Fruit fly (Drosophila melanogaster) whole organism, adult: ENCODE measurements around the gene CG10874.

Experiments
- CG11617 ChIP-seq: fragments of 200-800 bp; sonication (Bioruptor generic); optimal IDR thresholded peaks from 2 replicates; lab custom pipeline; 2017; ENCODE audit warnings: mild to moderate bottlenecking, missing biosample characterization, missing genetic modification reagents, missing genetic modification characterization
- CG12768 ChIP-seq: fragments of 200-800 bp; sonication (Bioruptor generic); optimal IDR thresholded peaks from 2 replicates; lab custom pipeline; 2017; ENCODE audit warnings: missing biosample characterization, missing genetic modification characterization, mild to moderate bottlenecking, moderate library complexity, missing genetic modification reagents
- CG14711 ChIP-seq: fragments of 200-800 bp; sonication (Bioruptor generic); optimal IDR thresholded peaks from 2 replicates; lab custom pipeline; 2018; ENCODE audit warnings: missing biosample characterization, mild to moderate bottlenecking, missing genetic modification characterization, moderate library complexity
- CG1620 ChIP-seq: fragments of 200-800 bp; sonication (Bioruptor generic); optimal IDR thresholded peaks from 2 replicates; lab custom pipeline; 2016; ENCODE audit warnings: missing biosample characterization, missing genetic modification characterization
- CG33017 ChIP-seq: fragments of 200-800 bp; sonication (Bioruptor generic); optimal IDR thresholded peaks from 2 replicates; lab custom pipeline; 2018; ENCODE audit warnings: missing biosample characterization, mild to moderate bottlenecking, missing genetic modification characterization, moderate library complexity
- CG5204 ChIP-seq: fragments of 200-800 bp; sonication (Bioruptor generic); optimal IDR thresholded peaks from 2 replicates; lab custom pipeline; 2016; ENCODE audit warnings: missing biosample characterization, missing genetic modification characterization
- CG7045 ChIP-seq: fragments of 200-800 bp; sonication (Bioruptor generic); optimal IDR thresholded peaks from 2 replicates; lab custom pipeline; 2017; ENCODE audit warnings: missing biosample characterization, mild to moderate bottlenecking, missing genetic modification characterization
- CG7101 ChIP-seq: fragments of 200-800 bp; sonication (Bioruptor generic); optimal IDR thresholded peaks from 2 replicates; lab custom pipeline; 2018; ENCODE audit warnings: missing biosample characterization, mild to moderate bottlenecking, missing genetic modification characterization, moderate library complexity
- Clk ChIP-seq: fragments of 200-800 bp; sonication (Bioruptor generic); optimal IDR thresholded peaks from 2 replicates; lab custom pipeline; 2017; ENCODE audit warnings: missing biosample characterization, missing genetic modification characterization
- Crg-1 ChIP-seq: fragments of 200-800 bp; sonication (Bioruptor generic); optimal IDR thresholded peaks from 2 replicates; lab custom pipeline; 2016; ENCODE audit warnings: missing biosample characterization, missing genetic modification characterization
- Hr96 ChIP-seq: fragments of 200-800 bp; sonication (Bioruptor generic); optimal IDR thresholded peaks from 2 replicates; lab custom pipeline; 2016; ENCODE audit warnings: missing biosample characterization, missing genetic modification characterization
- Mnt ChIP-seq: fragments of 200-800 bp; sonication (Bioruptor generic); optimal IDR thresholded peaks from 2 replicates; lab custom pipeline; 2016; ENCODE audit warnings: missing biosample characterization, mild to moderate bottlenecking, missing genetic modification characterization
- bab1 ChIP-seq: fragments of 200-800 bp; sonication (Bioruptor generic); optimal IDR thresholded peaks from 3 replicates; lab custom pipeline; 2019; ENCODE audit warnings: missing biosample characterization, mild to moderate bottlenecking, missing genetic modification characterization, moderate library complexity
- cic ChIP-seq: fragments of 200-800 bp; sonication (Bioruptor generic); optimal IDR thresholded peaks from 2 replicates; lab custom pipeline; 2017; ENCODE audit warnings: missing biosample characterization, mild to moderate bottlenecking, missing genetic modification characterization, moderate library complexity
- cnc ChIP-seq, 2 experiments: fragments of >200 bp; optimal IDR thresholded peaks; 2 replicates each; lab custom pipeline; 2017
- kay ChIP-seq: fragments of 200-800 bp; sonication (Bioruptor generic); peaks from one replicate; lab custom pipeline; 2016; ENCODE audit warnings: missing biosample characterization, missing genetic modification characterization, borderline replicate concordance
- ovo ChIP-seq: fragments of 200-800 bp; sonication (Bioruptor generic); optimal IDR thresholded peaks from 2 replicates; lab custom pipeline; 2016; ENCODE audit warnings: missing biosample characterization, missing genetic modification characterization
- pad ChIP-seq: fragments of 200-800 bp; sonication (Bioruptor generic); optimal IDR thresholded peaks from 3 replicates; lab custom pipeline; 2017; ENCODE audit warnings: missing biosample characterization, missing genetic modification characterization, mild to moderate bottlenecking, moderate library complexity, missing genetic modification reagents
- tj ChIP-seq: fragments of 200-800 bp; sonication (Bioruptor generic); optimal IDR thresholded peaks from 3 replicates; lab custom pipeline; 2017; ENCODE audit warnings: missing biosample characterization, mild to moderate bottlenecking, missing genetic modification characterization, moderate library complexity
- toe ChIP-seq: fragments of 200-800 bp; sonication (Bioruptor generic); optimal IDR thresholded peaks from 2 replicates; lab custom pipeline; 2016; ENCODE audit warnings: missing biosample characterization, missing genetic modification characterization

The CG10874 gene

dm6 chr2L:2165864-2166263 lies 26.3 kb downstream of the CG10874 start:
- no peak for TF ChIP-seq CG33017
- peak; percentile 19 for TF ChIP-seq pad (GFP tag; lab: Kevin White, UChicago)
- TF ChIP-seq CG12768 (GFP tag; lab: Kevin White, UChicago), result peak; percentile 27
- peak; percentile 6 for TF ChIP-seq CG1620
- TF ChIP-seq Clk (GFP tag; lab: Kevin White, UChicago), result no peak
- no peak for TF ChIP-seq CG7045 (GFP tag; lab: Kevin White, UChicago)
- no peak for TF ChIP-seq ovo (GFP tag; lab: Kevin White, UChicago)
- peak; percentile 31 for TF ChIP-seq bab1 (GFP tag; lab: Kevin White, UChicago)
- peak; percentile 100 for TF ChIP-seq tj
- peak; percentile 26 for TF ChIP-seq CG14711 (tag; lab: Kevin White, UChicago)
- no peak for TF ChIP-seq kay (GFP tag; lab: Kevin White, UChicago)
- TF ChIP-seq toe (GFP tag; lab: Kevin White, UChicago), result peak; percentile 4
- no peak for TF ChIP-seq Crg-1 (GFP tag; lab: Kevin White, UChicago)
- TF ChIP-seq CG5204 (GFP tag; lab: Kevin White, UChicago), result no peak
- TF ChIP-seq CG11617 (GFP tag; lab: Kevin White, UChicago), result peak; percentile 56
- TF ChIP-seq CG7101 (tag; lab: Kevin White, UChicago), result peak; percentile 19
- no peak for TF ChIP-seq cnc (optimal IDR thresholded peaks at IDR 0.05; lab: Kevin White, UChicago)
- TF ChIP-seq Hr96, result no peak
- peak; percentile 69 for TF ChIP-seq Mnt
- TF ChIP-seq cic (GFP tag; lab: Kevin White, UChicago), result peak; percentile 51

DNA sequence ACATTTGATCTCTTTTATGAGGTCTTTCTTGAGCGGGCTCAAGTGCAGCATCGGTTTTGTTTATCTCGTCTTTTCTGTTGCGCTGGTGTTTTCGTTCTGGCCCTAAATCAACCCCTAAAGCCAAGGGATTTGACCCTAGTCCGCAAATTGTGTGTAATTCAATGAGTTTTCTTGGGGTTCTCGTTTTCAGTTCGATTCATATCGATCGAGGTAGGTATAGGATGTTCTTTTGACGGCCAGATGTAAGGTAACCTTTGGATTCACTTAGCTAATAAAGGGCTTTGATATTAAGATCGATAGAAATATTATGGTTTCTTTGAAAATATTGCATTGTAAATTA lies 27.0 kb downstream of the CG10874 start:
- TF ChIP-seq Mnt, result no peak
- TF ChIP-seq CG12768 (GFP tag; lab: Kevin White, UChicago), result no peak
- TF ChIP-seq cic (GFP tag; lab: Kevin White, UChicago), result no peak

DNA sequence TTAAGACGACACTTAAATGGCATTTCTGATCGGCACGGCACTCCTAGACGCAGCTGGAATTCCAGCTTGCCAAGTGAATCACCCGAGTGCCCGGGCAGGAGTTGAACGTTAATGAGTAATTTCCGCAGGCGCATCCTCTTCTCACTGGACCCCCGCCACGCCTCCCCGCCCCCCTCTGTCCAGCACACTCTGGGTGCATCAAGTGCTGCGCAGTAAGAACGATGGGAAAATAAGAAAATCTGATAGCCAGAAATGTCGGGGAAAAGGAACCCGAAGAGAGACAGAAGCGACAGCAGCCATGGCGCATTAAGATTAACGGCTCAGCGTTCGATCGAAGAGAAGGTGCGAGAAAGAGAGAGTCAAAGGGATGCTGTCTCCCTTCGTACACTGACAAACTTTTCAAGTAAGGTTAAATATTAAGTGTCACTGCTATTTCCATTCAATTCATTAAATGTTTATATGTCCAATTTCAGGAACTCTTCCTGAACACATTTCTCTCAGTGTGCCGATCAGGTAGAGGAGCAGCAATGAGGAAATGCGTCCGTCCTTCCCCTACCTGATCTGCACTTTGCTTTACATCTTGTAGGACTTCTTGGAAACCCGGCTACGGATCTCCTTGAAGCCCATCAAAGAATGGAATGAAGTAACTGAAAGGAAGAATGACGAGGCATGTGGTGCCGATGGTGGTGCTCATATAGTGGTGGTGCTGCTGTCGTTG lies 27.5 kb downstream of the CG10874 start:
- no peak for TF ChIP-seq CG14711 (tag; lab: Kevin White, UChicago)
- peak; percentile 3 for TF ChIP-seq pad (GFP tag; lab: Kevin White, UChicago)

DNA sequence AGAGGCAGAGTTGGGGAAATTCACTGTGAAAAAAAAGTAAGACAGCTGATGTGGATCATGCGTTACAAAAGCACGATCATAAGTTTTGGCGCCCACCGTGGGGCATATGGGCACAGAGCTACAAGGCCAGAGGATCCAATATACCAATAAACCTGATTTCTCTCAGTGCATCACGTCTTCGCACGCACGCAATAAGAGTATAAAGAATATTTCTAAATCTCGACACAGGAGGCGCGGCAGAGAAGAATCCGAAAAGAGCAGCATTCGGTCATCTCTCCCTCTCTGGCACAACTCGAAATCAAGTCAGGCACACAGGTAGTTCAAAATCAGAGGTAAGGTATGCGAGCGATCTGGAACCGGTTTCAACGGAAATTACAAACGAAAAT lies 28.6 kb downstream of the CG10874 start:
- TF ChIP-seq Hr96, result no peak
- TF ChIP-seq ovo (GFP tag; lab: Kevin White, UChicago), result no peak
- no peak for TF ChIP-seq toe (GFP tag; lab: Kevin White, UChicago)
- no peak for TF ChIP-seq bab1 (GFP tag; lab: Kevin White, UChicago)
- TF ChIP-seq CG11617 (GFP tag; lab: Kevin White, UChicago), result no peak
- no peak for TF ChIP-seq tj
- TF ChIP-seq pad (GFP tag; lab: Kevin White, UChicago), result no peak
- no peak for TF ChIP-seq kay (GFP tag; lab: Kevin White, UChicago)
- TF ChIP-seq CG12768 (GFP tag; lab: Kevin White, UChicago), result no peak

dm6 chr2L:2162729-2163567 lies 29.2 kb downstream of the CG10874 start:
- TF ChIP-seq Mnt (no peak), bab1 (GFP tag; lab: Kevin White, UChicago) (no peak), cic (GFP tag; lab: Kevin White, UChicago) (peak; percentile 39), kay (GFP tag; lab: Kevin White, UChicago) (no peak)

DNA sequence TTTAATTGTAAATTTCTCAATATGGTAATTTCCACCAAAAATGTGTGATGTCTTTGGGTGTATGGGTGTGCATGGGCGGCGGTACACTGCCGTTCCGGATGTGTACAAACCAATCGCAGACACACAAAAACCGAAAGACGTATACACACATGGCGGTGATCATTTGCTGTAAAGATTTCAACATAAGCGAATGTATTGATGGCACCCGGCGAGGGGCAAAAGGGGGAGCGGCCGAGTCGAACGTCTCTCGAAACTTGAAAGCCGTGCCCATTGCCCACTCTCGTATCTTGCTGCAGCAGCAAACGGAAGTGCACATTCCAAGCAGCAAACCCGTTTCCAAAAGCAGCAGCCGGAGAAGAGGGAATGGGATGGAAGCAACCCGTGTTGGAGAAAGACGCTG lies 29.9 kb downstream of the CG10874 start:
- no peak for TF ChIP-seq toe (GFP tag; lab: Kevin White, UChicago)
- TF ChIP-seq CG33017, result no peak
- TF ChIP-seq CG14711 (tag; lab: Kevin White, UChicago), result no peak
- TF ChIP-seq Mnt, result no peak
- no peak for TF ChIP-seq tj
- no peak for TF ChIP-seq CG1620
- TF ChIP-seq CG5204 (GFP tag; lab: Kevin White, UChicago), result no peak
- TF ChIP-seq Hr96, result no peak
- TF ChIP-seq kay (GFP tag; lab: Kevin White, UChicago), result no peak
- no peak for TF ChIP-seq pad (GFP tag; lab: Kevin White, UChicago)
- no peak for TF ChIP-seq cic (GFP tag; lab: Kevin White, UChicago)
- TF ChIP-seq CG7101 (tag; lab: Kevin White, UChicago), result no peak
- no peak for TF ChIP-seq ovo (GFP tag; lab: Kevin White, UChicago)
- no peak for TF ChIP-seq CG11617 (GFP tag; lab: Kevin White, UChicago)
- TF ChIP-seq CG7045 (GFP tag; lab: Kevin White, UChicago), result no peak
- TF ChIP-seq Crg-1 (GFP tag; lab: Kevin White, UChicago), result no peak
- no peak for TF ChIP-seq CG12768 (GFP tag; lab: Kevin White, UChicago)
- no peak for TF ChIP-seq cnc (optimal IDR thresholded peaks at IDR 0.05; lab: Kevin White, UChicago)
- no peak for TF ChIP-seq Clk (GFP tag; lab: Kevin White, UChicago)
- no peak for TF ChIP-seq bab1 (GFP tag; lab: Kevin White, UChicago)
